Worm (Caenorhabditis elegans): ENCODE data around the gene fozi-1.

DNA sequence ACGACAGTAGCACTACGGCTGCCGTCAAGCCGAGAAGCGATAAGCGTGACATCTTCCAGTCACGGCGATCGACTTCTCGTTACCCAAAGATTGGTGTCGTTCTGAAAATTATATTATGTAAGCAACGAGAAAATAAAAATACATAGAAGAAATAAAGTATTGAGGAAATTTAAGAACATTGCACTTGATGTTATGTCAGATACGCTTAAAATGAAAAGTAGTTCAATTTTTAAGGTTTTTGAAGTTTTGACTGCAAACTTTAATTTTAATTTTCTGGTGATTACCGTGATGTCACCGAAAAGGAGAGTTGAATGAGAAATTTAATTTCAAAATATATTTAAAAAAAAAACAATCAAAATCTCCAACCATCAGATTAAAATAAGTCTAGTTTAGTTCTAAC lies 62.8 kb downstream of the fozi-1 start, which contains the start of gene emb-9:
- TF ChIP-seq flt-1 (GFP tag; IDR thresholded peaks at IDR 0.05) (no peak), hnd-1 (tag; optimal IDR thresholded peaks at IDR 0.05) (no peak), ama-1 (optimal IDR thresholded peaks at IDR 0.05) (no peak), tbx-37 (GFP tag; conservative IDR thresholded peaks at IDR 0.05) (no peak), tbx-11 (GFP tag; IDR thresholded peaks at IDR 0.05) (no peak), B0310.2 (tag; optimal IDR thresholded peaks at IDR 0.05) (no peak), ceh-13 (GFP tag; optimal IDR thresholded peaks at IDR 0.05) (no peak), ceh-36 (tag; optimal IDR thresholded peaks at IDR 0.05) (no peak), F13C5.2 (tag; optimal IDR thresholded peaks at IDR 0.05) (no peak), hmbx-1 (tag; optimal IDR thresholded peaks at IDR 0.05) (no peak), pes-1 (GFP tag; IDR thresholded peaks at IDR 0.05) (no peak)

Data from whole organism, early embryonic.